Fruit fly (Drosophila melanogaster): Measurements from ENCODE around the gene kuz.

dm6 chr2L:13570982-13571426, 21.1 kb downstream of the kuz start:
- TF ChIP-seq EcR (GFP tag; optimal IDR thresholded peaks at IDR 0.05) = no peak
- no peak for TF ChIP-seq psq (optimal IDR thresholded peaks at IDR 0.05)
- no peak for TF ChIP-seq pan (optimal IDR thresholded peaks at IDR 0.05)
- no peak for TF ChIP-seq usp (GFP tag; optimal IDR thresholded peaks at IDR 0.05)
